Fruit fly (Drosophila melanogaster): ENCODE data around the gene Pdp.

The Pdp gene

DNA sequence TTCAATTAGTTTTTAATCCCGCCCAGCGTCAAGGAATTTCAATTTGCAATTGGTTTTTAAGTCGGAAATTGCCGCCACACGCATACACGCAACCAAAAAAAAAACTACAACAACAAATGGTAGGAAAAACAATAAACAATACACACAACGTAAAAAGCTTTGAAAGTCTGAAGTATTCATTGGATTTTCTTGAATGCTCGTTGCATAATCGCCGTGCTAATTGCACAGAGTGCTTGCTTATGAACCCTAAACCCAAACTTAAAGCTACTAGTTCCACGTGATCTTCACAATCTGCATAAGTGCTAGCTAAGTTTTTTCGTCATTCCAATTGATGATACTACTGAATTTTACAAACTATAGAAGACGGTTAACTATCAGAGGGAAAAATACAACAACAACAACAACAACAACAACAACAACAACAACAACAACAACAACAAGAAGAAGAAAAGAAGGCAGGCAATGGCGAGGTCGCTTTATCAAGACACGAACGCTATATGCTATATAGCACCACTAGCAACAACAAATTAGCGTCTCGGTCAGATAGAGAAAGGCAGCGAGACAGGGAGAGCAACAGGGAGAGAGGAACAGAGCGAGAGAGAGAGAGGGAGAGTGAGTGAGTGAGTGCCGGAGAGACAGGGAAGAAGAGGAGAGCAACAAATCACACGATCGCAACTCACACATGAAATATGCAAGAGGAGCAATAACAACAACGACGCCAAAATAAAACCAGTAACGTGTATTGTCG lies 32.1 kb downstream of the Pdp start (continued):
- TF ChIP-seq CG3065 (GFP tag; optimal IDR thresholded peaks at IDR 0.05) (no peak), CG5953 (GFP tag; IDR thresholded peaks at IDR 0.05) (no peak), CG3847 (GFP tag; IDR thresholded peaks at IDR 0.05) (no peak), CG43689 (GFP tag; IDR thresholded peaks at IDR 0.05) (no peak), Adf1 (GFP tag; IDR thresholded peaks at IDR 0.05) (no peak; the same call in 1 of the 2 replicates), Nf-YB (GFP tag; optimal IDR thresholded peaks at IDR 0.05) (peak; percentile 26), Sox102F (GFP tag; optimal IDR thresholded peaks at IDR 0.05) (no peak), z (GFP tag; IDR thresholded peaks at IDR 0.05) (no peak), CG18619 (GFP tag; optimal IDR thresholded peaks at IDR 0.05) (no peak), CG11723 (GFP tag; optimal IDR thresholded peaks at IDR 0.05) (no peak), CG14710 (tag; optimal IDR thresholded peaks at IDR 0.05) (no peak), usp (GFP tag; optimal IDR thresholded peaks at IDR 0.05) (no peak), CG15696 (tag; optimal IDR thresholded peaks at IDR 0.05) (no peak), CG10147 (GFP tag; optimal IDR thresholded peaks at IDR 0.05) (no peak), CG6689 (GFP tag; IDR thresholded peaks at IDR 0.05) (no peak), CG17328 (GFP tag; IDR thresholded peaks at IDR 0.05) (0 out of 2 replicates have a peak, but pooled peaks have one; percentile 39), phol (tag; optimal IDR thresholded peaks at IDR 0.05) (no peak), NC2α (GFP tag; optimal IDR thresholded peaks at IDR 0.05) (no peak), CG9727 (GFP tag; optimal IDR thresholded peaks at IDR 0.05) (no peak), CG11560 (tag; IDR thresholded peaks at IDR 0.05) (no peak), Rx (GFP tag; IDR thresholded peaks at IDR 0.05) (no peak), CG17385 (GFP tag; optimal IDR thresholded peaks at IDR 0.05) (peak; percentile 88), Nf-YC (tag; optimal IDR thresholded peaks at IDR 0.05) (peak; percentile 40), abd-A (tag; optimal IDR thresholded peaks at IDR 0.05) (no peak), Rfx (GFP tag; IDR thresholded peaks at IDR 0.05) (peak; percentile 49; the same call in 1 of the 2 replicates), Trl (optimal IDR thresholded peaks at IDR 0.05) (peak; percentile 94 to 95), Trl (GFP tag; optimal IDR thresholded peaks at IDR 0.05) (no peak), CG16813 (GFP tag; IDR thresholded peaks at IDR 0.05; ENCODE audit: partially characterized antibody) (peak; percentile 19; the same call in 1 of the 3 replicates), tap (tag; optimal IDR thresholded peaks at IDR 0.05) (no peak), pan (optimal IDR thresholded peaks at IDR 0.05) (no peak), pan (GFP tag; optimal IDR thresholded peaks at IDR 0.05 in 1 of 2, IDR thresholded peaks at IDR 0.05 in 1 of 2) (no peak), CG8944 (GFP tag; optimal IDR thresholded peaks at IDR 0.05) (no peak), h (optimal IDR thresholded peaks at IDR 0.05) (no peak), fru (optimal IDR thresholded peaks at IDR 0.05) (no peak), CG4360 (GFP tag; IDR thresholded peaks at IDR 0.05) (peak; percentile 97), ara (GFP tag; IDR thresholded peaks at IDR 0.05) (no peak), onecut (GFP tag; IDR thresholded peaks at IDR 0.05) (no peak), Stat92E (GFP tag; optimal IDR thresholded peaks at IDR 0.05) (no peak), Hr51 (GFP tag; optimal IDR thresholded peaks at IDR 0.05) (no peak), MTF-1 (GFP tag; optimal IDR thresholded peaks at IDR 0.05; ENCODE audit: borderline replicate concordance) (no peak), YL-1 (GFP tag; optimal IDR thresholded peaks at IDR 0.05) (no peak), CG17829 (tag; optimal IDR thresholded peaks at IDR 0.05) (no peak), CG10565 (GFP tag; optimal IDR thresholded peaks at IDR 0.05) (no peak), CG8359 (GFP tag; optimal IDR thresholded peaks at IDR 0.05; ENCODE audit: borderline replicate concordance) (no peak)
